Fruit fly (Drosophila melanogaster) whole organism, embryonic: ENCODE measurements around the gene CG33203.

ENCODE experiments used
- Adf1 ChIP-seq: fragments of 200-800 bp; sonication (Bioruptor generic); IDR thresholded peaks from 2 replicates; pipeline ENCODE4 v1.3.6; 2022; ENCODE audit warnings: missing biosample characterization, missing genetic modification characterization
- Atf6 ChIP-seq: fragments of 200-800 bp; sonication (Bioruptor generic); IDR thresholded peaks from 2 replicates; pipeline ENCODE4 v1.3.6; 2022; ENCODE audit warnings: missing biosample characterization, missing genetic modification characterization
- Blimp-1 ChIP-seq: fragments of 200-800 bp; sonication (Bioruptor generic); optimal IDR thresholded peaks from 3 replicates; lab custom pipeline; 2018; ENCODE audit warnings: missing biosample characterization, missing genetic modification characterization, mild to moderate bottlenecking, moderate library complexity, missing genetic modification reagents
- CG10321 ChIP-seq: fragments of 200-800 bp; sonication (Bioruptor generic); IDR thresholded peaks from 2 replicates; pipeline ENCODE4 v1.3.6; 2022; ENCODE audit warnings: missing biosample characterization, missing genetic modification characterization
- CG10543 ChIP-seq: fragments of 200-800 bp; sonication (Bioruptor generic); optimal IDR thresholded peaks from 3 replicates; lab custom pipeline; 2017; ENCODE audit warnings: missing biosample characterization, mild to moderate bottlenecking, missing genetic modification characterization, moderate library complexity
- CG15696 ChIP-seq: fragments of 200-800 bp; sonication (Bioruptor generic); optimal IDR thresholded peaks from 2 replicates; lab custom pipeline; 2019; ENCODE audit warnings: missing biosample characterization, mild to moderate bottlenecking, missing genetic modification characterization, moderate library complexity
- CG16779 ChIP-seq: fragments of 200-800 bp; sonication (Bioruptor generic); IDR thresholded peaks from 2 replicates; pipeline ENCODE4 v1.3.6; 2022; ENCODE audit warnings: missing biosample characterization, missing genetic modification characterization
- CG17361 ChIP-seq: fragments of 200-800 bp; sonication (Bioruptor generic); IDR thresholded peaks from 3 replicates; pipeline ENCODE4 v1.3.6; 2022; ENCODE audit warnings: missing biosample characterization, missing genetic modification characterization
- CG18764 ChIP-seq: fragments of 200-800 bp; sonication (Bioruptor generic); optimal IDR thresholded peaks from 3 replicates; lab custom pipeline; 2016; ENCODE audit warnings: missing biosample characterization, missing genetic modification characterization
- CG2712 ChIP-seq: fragments of 200-800 bp; optimal IDR thresholded peaks from 3 replicates; lab custom pipeline; 2019; ENCODE audit warnings: missing biosample characterization, mild to moderate bottlenecking, missing genetic modification characterization, moderate library complexity
- CG2875 ChIP-seq: fragments of 200-800 bp; sonication (Bioruptor generic); optimal IDR thresholded peaks from 2 replicates; lab custom pipeline; 2017; ENCODE audit warnings: missing biosample characterization, mild to moderate bottlenecking, missing genetic modification characterization, missing genetic modification reagents
- CG4328 ChIP-seq: fragments of 200-800 bp; sonication (Bioruptor generic); optimal IDR thresholded peaks from 3 replicates; lab custom pipeline; 2017; ENCODE audit warnings: missing biosample characterization, missing genetic modification reagents, missing genetic modification characterization
- CG9215 ChIP-seq: fragments of 200-800 bp; sonication (Bioruptor generic); IDR thresholded peaks from 2 replicates; pipeline ENCODE4 v1.3.6; 2022; ENCODE audit warnings: missing biosample characterization, missing genetic modification characterization
- CG9876 ChIP-seq: fragments of 200-800 bp; sonication (Bioruptor generic); optimal IDR thresholded peaks from 2 replicates; lab custom pipeline; 2016; ENCODE audit warnings: missing biosample characterization, missing genetic modification characterization
- Deaf1 ChIP-seq: fragments of 200-800 bp; optimal IDR thresholded peaks from 3 replicates; lab custom pipeline; 2019; ENCODE audit warnings: missing biosample characterization, mild to moderate bottlenecking, missing genetic modification characterization, moderate library complexity
- Doc3 ChIP-seq: fragments of 200-800 bp; sonication (Bioruptor generic); IDR thresholded peaks from 3 replicates; pipeline ENCODE4 v1.3.6; 2022; ENCODE audit warnings: missing biosample characterization, missing genetic modification characterization; ENCODE audit not compliant: partially characterized antibody
- E2f2 ChIP-seq: fragments of 200-800 bp; sonication (Bioruptor generic); IDR thresholded peaks from 2 replicates; pipeline ENCODE4 v1.3.6; 2022; ENCODE audit warnings: missing biosample characterization, missing genetic modification characterization
- ERR ChIP-seq: fragments of 200-800 bp; sonication (Bioruptor generic); optimal IDR thresholded peaks from 2 replicates; lab custom pipeline; 2016; ENCODE audit warnings: missing biosample characterization, missing genetic modification characterization
- Med ChIP-seq: fragments of 200-800 bp; sonication (Bioruptor generic); peaks from one replicate; lab custom pipeline; 2016; ENCODE audit warnings: missing biosample characterization, missing genetic modification characterization, mild to moderate bottlenecking, inconsistent platforms, moderate library complexity
- Oli ChIP-seq: fragments of 200-800 bp; sonication (Bioruptor generic); optimal IDR thresholded peaks from 2 replicates; lab custom pipeline; 2018; ENCODE audit warnings: missing biosample characterization, mild to moderate bottlenecking, missing genetic modification characterization, moderate library complexity
- Rfx ChIP-seq: fragments of 200-800 bp; sonication (Bioruptor generic); IDR thresholded peaks from 2 replicates; pipeline ENCODE4 v1.3.6; 2022; ENCODE audit warnings: missing biosample characterization, missing genetic modification characterization
- Six4 ChIP-seq: fragments of 200-800 bp; sonication (Bioruptor generic); optimal IDR thresholded peaks from 2 replicates; lab custom pipeline; 2016; ENCODE audit warnings: missing biosample characterization, missing genetic modification characterization
- Ssrp ChIP-seq: fragments of 200-800 bp; sonication (Bioruptor generic); optimal IDR thresholded peaks from 2 replicates; lab custom pipeline; 2018; ENCODE audit warnings: missing biosample characterization, mild to moderate bottlenecking, missing genetic modification characterization, moderate library complexity
- abd-A ChIP-seq: fragments of 200-800 bp; sonication (Bioruptor generic); optimal IDR thresholded peaks from 3 replicates; lab custom pipeline; 2019; ENCODE audit warnings: missing biosample characterization, mild to moderate bottlenecking, missing genetic modification characterization, moderate library complexity
- cg ChIP-seq: fragments of 200-800 bp; sonication (Bioruptor generic); optimal IDR thresholded peaks from 3 replicates; lab custom pipeline; 2019; ENCODE audit warnings: missing biosample characterization, mild to moderate bottlenecking, missing genetic modification characterization, moderate library complexity
- chinmo ChIP-seq: fragments of 200-800 bp; sonication (Bioruptor generic); IDR thresholded peaks from 4 replicates; pipeline ENCODE4 v1.3.6; 2022; ENCODE audit warnings: missing biosample characterization, missing genetic modification characterization; ENCODE audit not compliant: partially characterized antibody
- chm ChIP-seq: fragments of 200-800 bp; sonication (Bioruptor generic); IDR thresholded peaks from 2 replicates; pipeline ENCODE4 v1.3.6; 2022; ENCODE audit warnings: missing biosample characterization, missing genetic modification characterization
- croc ChIP-seq: fragments of 200-800 bp; sonication (Bioruptor generic); conservative IDR thresholded peaks from 3 replicates; pipeline ENCODE4 v1.3.6; 2022; ENCODE audit warnings: missing biosample characterization, missing genetic modification characterization
- crol ChIP-seq: fragments of 200-800 bp; sonication (Bioruptor generic); IDR thresholded peaks from 2 replicates; pipeline ENCODE4 v1.3.6; 2022; ENCODE audit warnings: missing biosample characterization, missing genetic modification characterization
- en ChIP-seq: fragments of 200-800 bp; sonication (Bioruptor generic); optimal IDR thresholded peaks from 2 replicates; lab custom pipeline; 2016; ENCODE audit warnings: missing biosample characterization, missing genetic modification characterization
- fd3F ChIP-seq: fragments of 200-800 bp; sonication (Bioruptor generic); optimal IDR thresholded peaks from 2 replicates; lab custom pipeline; 2018; ENCODE audit warnings: missing biosample characterization, mild to moderate bottlenecking, missing genetic modification characterization, moderate library complexity
- fru ChIP-seq: fragments of >200 bp; optimal IDR thresholded peaks from 2 replicates; lab custom pipeline; 2017
- gcm ChIP-seq: fragments of 200-800 bp; sonication (Bioruptor generic); optimal IDR thresholded peaks from 2 replicates; lab custom pipeline; 2019; ENCODE audit warnings: missing biosample characterization, mild to moderate bottlenecking, missing genetic modification characterization, moderate library complexity
- ken ChIP-seq: fragments of 200-800 bp; sonication (Bioruptor generic); IDR thresholded peaks from 3 replicates; pipeline ENCODE4 v1.3.6; 2022; ENCODE audit warnings: missing biosample characterization, missing genetic modification characterization
- mirr ChIP-seq: fragments of 200-800 bp; sonication (Bioruptor generic); optimal IDR thresholded peaks from 3 replicates; lab custom pipeline; 2018; ENCODE audit warnings: missing biosample characterization, mild to moderate bottlenecking, missing genetic modification characterization
- nom ChIP-seq: fragments of 200-800 bp; sonication (Bioruptor generic); optimal IDR thresholded peaks from 2 replicates; lab custom pipeline; 2017; ENCODE audit warnings: missing biosample characterization, missing genetic modification characterization, mild to moderate bottlenecking, moderate library complexity, missing genetic modification reagents
- oc ChIP-seq: fragments of 200-800 bp; sonication (Bioruptor generic); optimal IDR thresholded peaks from 2 replicates; lab custom pipeline; 2018; ENCODE audit warnings: missing biosample characterization, mild to moderate bottlenecking, missing genetic modification characterization, moderate library complexity
- org-1 ChIP-seq: fragments of 200-800 bp; sonication (Bioruptor generic); optimal IDR thresholded peaks from 2 replicates; lab custom pipeline; 2017; ENCODE audit warnings: missing biosample characterization, missing genetic modification characterization
- rib ChIP-seq: fragments of 200-800 bp; sonication (Bioruptor generic); IDR thresholded peaks from 2 replicates; pipeline ENCODE4 v1.3.6; 2022; ENCODE audit warnings: missing biosample characterization, missing genetic modification characterization
- sisA ChIP-seq: fragments of 200-800 bp; sonication (Bioruptor generic); IDR thresholded peaks from 2 replicates; pipeline ENCODE4 v1.3.6; 2022; ENCODE audit warnings: missing biosample characterization, missing genetic modification characterization
- slbo ChIP-seq: fragments of 200-800 bp; sonication (Bioruptor generic); IDR thresholded peaks from 2 replicates; pipeline ENCODE4 v1.3.6; 2022; ENCODE audit warnings: missing biosample characterization, missing genetic modification characterization
- so ChIP-seq: fragments of 200-800 bp; sonication (Bioruptor generic); IDR thresholded peaks from 3 replicates; pipeline ENCODE4 v1.3.6; 2022; ENCODE audit warnings: missing biosample characterization, missing genetic modification characterization
- sr ChIP-seq: fragments of 200-800 bp; sonication (Bioruptor generic); IDR thresholded peaks from 3 replicates; pipeline ENCODE4 v1.3.6; 2022; ENCODE audit warnings: missing biosample characterization, missing genetic modification characterization
- sug ChIP-seq: fragments of 200-800 bp; optimal IDR thresholded peaks from 2 replicates; lab custom pipeline; 2019; ENCODE audit warnings: missing biosample characterization, mild to moderate bottlenecking, missing genetic modification characterization, moderate library complexity
- zf30C ChIP-seq: fragments of 200-800 bp; sonication (Bioruptor generic); optimal IDR thresholded peaks from 3 replicates; lab custom pipeline; 2018; ENCODE audit warnings: missing biosample characterization, mild to moderate bottlenecking, missing genetic modification characterization

CG33203 gene

DNA sequence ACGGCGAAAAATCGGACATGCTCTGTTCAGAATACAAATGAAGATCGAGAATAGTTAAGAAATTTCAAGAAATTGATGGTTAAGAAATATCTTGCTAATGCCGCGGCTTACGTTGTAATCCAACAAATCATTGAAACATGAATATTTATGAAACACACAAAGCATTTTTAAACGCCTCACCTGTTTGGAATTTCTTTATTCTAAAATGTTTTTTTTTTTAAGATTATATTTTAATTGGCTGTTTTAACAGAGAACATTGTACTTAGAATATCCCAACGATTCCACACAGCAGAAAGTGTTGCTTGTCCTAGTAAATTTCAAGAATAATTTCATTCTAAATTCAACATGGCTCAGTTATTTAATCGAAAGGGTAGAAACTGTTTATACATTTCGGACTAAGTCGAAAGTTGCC lies 35.5 kb downstream of the CG33203 start (continued):
- TF ChIP-seq CG9876 (GFP tag; lab: Kevin White, UChicago) (no peak), Ssrp (peak; percentile 16), Oli (tag; lab: Kevin White, UChicago) (peak; percentile 16), mirr (GFP tag; lab: Kevin White, UChicago) (no peak), en (GFP tag; lab: Kevin White, UChicago) (no peak), fru (lab: Kevin White, UChicago) (no peak), sisA (GFP tag; lab: Robert Waterston, UW) (no peak), CG9215 (no peak), slbo (GFP tag; lab: Robert Waterston, UW) (no peak)

DNA sequence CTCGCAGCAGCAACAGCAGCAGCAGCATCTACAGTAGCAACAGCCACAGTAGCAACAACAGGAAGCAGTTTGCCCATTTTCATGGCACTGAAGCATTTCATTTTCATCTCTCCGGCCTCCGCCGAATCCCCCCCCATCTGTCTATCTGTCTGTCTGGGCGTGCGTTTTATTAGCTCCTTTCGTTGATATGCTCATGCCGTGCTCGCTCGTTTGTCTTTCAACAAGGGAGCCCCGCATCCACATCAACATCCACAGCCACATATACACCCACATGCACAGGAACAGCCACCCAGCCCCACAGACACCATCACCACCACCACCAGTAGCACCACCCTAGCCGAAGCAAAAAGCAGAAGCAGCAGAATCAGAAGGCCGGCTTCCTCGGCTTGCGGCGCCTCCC lies 36.0 kb downstream of the CG33203 start:
- no peak for TF ChIP-seq E2f2 (GFP tag; lab: Robert Waterston, UW)
- TF ChIP-seq CG18764 (GFP tag; lab: Kevin White, UChicago), result no peak
- TF ChIP-seq gcm (GFP tag; lab: Kevin White, UChicago), result peak; percentile 14
- no peak for TF ChIP-seq Blimp-1 (GFP tag; lab: Kevin White, UChicago)
- TF ChIP-seq Six4 (GFP tag; lab: Kevin White, UChicago), result no peak
- TF ChIP-seq CG15696 (tag; lab: Kevin White, UChicago), result no peak
- no peak for TF ChIP-seq so (GFP tag; lab: Robert Waterston, UW)
- TF ChIP-seq fd3F (GFP tag; lab: Kevin White, UChicago), result no peak
- TF ChIP-seq rib (GFP tag; lab: Robert Waterston, UW), result 0 out of 2 replicates have a peak, but pooled peaks have one; percentile 27
- TF ChIP-seq fru (lab: Kevin White, UChicago), result no peak
- peak; percentile 45 for TF ChIP-seq Deaf1 (tag; lab: Kevin White, UChicago)
- TF ChIP-seq zf30C (GFP tag; lab: Kevin White, UChicago), result no peak
- peak; percentile 59 for TF ChIP-seq org-1 (GFP tag; lab: Kevin White, UChicago)
- TF ChIP-seq CG10543, result peak; percentile 25
- no peak for TF ChIP-seq croc (GFP tag; lab: Robert Waterston, UW)
- TF ChIP-seq CG10321 (GFP tag; lab: Robert Waterston, UW), result no peak
- TF ChIP-seq Med (GFP tag; lab: Kevin White, UChicago), result peak; percentile 79
- TF ChIP-seq CG17361, result no peak
- TF ChIP-seq CG4328, result no peak
- 0 out of 2 replicates have a peak, but pooled peaks have one; percentile 29 for TF ChIP-seq CG16779
- TF ChIP-seq Adf1 (GFP tag; lab: Robert Waterston, UW), result peak; percentile 8; the same call in 1 of the 2 replicates
- no peak for TF ChIP-seq CG2712 (tag; lab: Kevin White, UChicago)
- peak; percentile 87 for TF ChIP-seq crol (GFP tag; lab: Robert Waterston, UW)
- TF ChIP-seq chm (GFP tag; lab: Robert Waterston, UW), result 0 out of 2 replicates have a peak, but pooled peaks have one; percentile 10
- peak; percentile 92 for TF ChIP-seq abd-A (tag; lab: Kevin White, UChicago)
- TF ChIP-seq cg (GFP tag; lab: Kevin White, UChicago), result peak; percentile 50
- TF ChIP-seq sr (GFP tag; lab: Robert Waterston, UW), result 0 out of 3 replicates have a peak, but pooled peaks have one; percentile 36
- TF ChIP-seq sug, result no peak
- TF ChIP-seq Doc3 (GFP tag; lab: Robert Waterston, UW), result 0 out of 3 replicates have a peak, but pooled peaks have one; percentile 15
- TF ChIP-seq Atf6, result 0 out of 2 replicates have a peak, but pooled peaks have one; percentile 16
- TF ChIP-seq ERR (GFP tag; lab: Kevin White, UChicago), result no peak
- no peak for TF ChIP-seq oc (tag; lab: Kevin White, UChicago)
- TF ChIP-seq chinmo (GFP tag; lab: Robert Waterston, UW), result 0 out of 4 replicates have a peak, but pooled peaks have one; percentile 68
- peak; percentile 38 for TF ChIP-seq nom (GFP tag; lab: Kevin White, UChicago)
- TF ChIP-seq ken, result 0 out of 3 replicates have a peak, but pooled peaks have one; percentile 42
- TF ChIP-seq Rfx (GFP tag; lab: Robert Waterston, UW), result no peak
- TF ChIP-seq CG2875 (GFP tag; lab: Kevin White, UChicago), result no peak
- TF ChIP-seq, all 482 proteins: peak for 18
